Worm (Caenorhabditis elegans) whole organism, young adult: Measurements from ENCODE around the gene B0001.4.

Experiments
- B0261.1 ChIP-seq: sonication (generic microtip); optimal IDR thresholded peaks from 2 replicates; lab custom pipeline; 2016; ENCODE audit warnings: mild to moderate bottlenecking, missing genetic modification characterization, moderate library complexity, missing compliant biosample characterization
- F22D6.2 ChIP-seq: sonication (generic microtip); optimal IDR thresholded peaks from 2 replicates; lab custom pipeline; 2016; ENCODE audit warnings: mild to moderate bottlenecking, missing genetic modification characterization, missing compliant biosample characterization
- F23B12.7 ChIP-seq: sonication (generic microtip); optimal IDR thresholded peaks from 2 replicates; lab custom pipeline; 2017; ENCODE audit warnings: missing genetic modification characterization, mild to moderate bottlenecking, missing compliant biosample characterization, antibody characterized with exemption, moderate library complexity; ENCODE audit not compliant: insufficient read depth
- F37B4.10 ChIP-seq: fragments of 200-800 bp; sonication (Bioruptor generic); IDR thresholded peaks from 2 replicates; pipeline ENCODE4 v1.3.6; 2022; ENCODE audit warnings: missing genetic modification characterization, missing compliant biosample characterization
- F52B5.7 ChIP-seq: sonication (generic microtip); optimal IDR thresholded peaks from 2 replicates; lab custom pipeline; 2016; ENCODE audit warnings: mild to moderate bottlenecking, missing genetic modification characterization, missing compliant biosample characterization
- F55B11.4 ChIP-seq: sonication (generic microtip); optimal IDR thresholded peaks from 2 replicates; lab custom pipeline; 2016; ENCODE audit warnings: missing compliant biosample characterization, missing genetic modification characterization, borderline replicate concordance; ENCODE audit not compliant: insufficient read depth
- F57A8.1 ChIP-seq: fragments of 200-800 bp; sonication (Bioruptor generic); optimal IDR thresholded peaks from 2 replicates; lab custom pipeline; 2018; ENCODE audit warnings: mild to moderate bottlenecking, missing genetic modification characterization, moderate library complexity, missing compliant biosample characterization
- Y67H2A.10 ChIP-seq: fragments of 200-800 bp; sonication (Bioruptor generic); conservative IDR thresholded peaks from 2 replicates; pipeline ENCODE4 v1.3.6; 2022; ENCODE audit warnings: missing genetic modification reagents, missing genetic modification characterization, missing compliant biosample characterization
- Y79H2A.3 ChIP-seq: fragments of 200-800 bp; sonication (Bioruptor generic); conservative IDR thresholded peaks from 2 replicates; pipeline ENCODE4 v1.3.6; 2022; ENCODE audit warnings: missing genetic modification reagents, missing genetic modification characterization, missing compliant biosample characterization
- akir-1 ChIP-seq: fragments of 200-800 bp; sonication (Bioruptor generic); optimal IDR thresholded peaks from 2 replicates; lab custom pipeline; 2018; ENCODE audit warnings: mild to moderate bottlenecking, missing genetic modification characterization, moderate library complexity, missing compliant biosample characterization
- ama-1 ChIP-seq, 3 experiments: fragments of 150-350 bp in 1 of 3; sonication (generic microtip) in 2 of 3; optimal IDR thresholded peaks; 2 replicates each; lab custom pipeline; 2014 to 2018; ENCODE audit warnings: missing biosample characterization in 2 of 3, missing genetic modification characterization in 2 of 3, missing genetic modification reagents in 2 of 3
- athp-1 ChIP-seq: sonication (generic microtip); optimal IDR thresholded peaks from 2 replicates; lab custom pipeline; 2017; ENCODE audit warnings: mild to moderate bottlenecking, missing genetic modification characterization, missing compliant biosample characterization
- attf-3 ChIP-seq: fragments of 200-800 bp; sonication (Bioruptor generic); conservative IDR thresholded peaks from 2 replicates; pipeline ENCODE4 v1.3.6; 2022; ENCODE audit warnings: missing genetic modification reagents, missing genetic modification characterization, missing compliant biosample characterization
- ccch-3 ChIP-seq: fragments of 200-800 bp; sonication (Bioruptor generic); optimal IDR thresholded peaks from 2 replicates; lab custom pipeline; 2018; ENCODE audit warnings: mild to moderate bottlenecking, missing genetic modification characterization, missing compliant biosample characterization
- ceh-40 ChIP-seq: fragments of 200-800 bp; sonication (Bioruptor generic); IDR thresholded peaks from 2 replicates; pipeline ENCODE4 v1.3.6; 2022; ENCODE audit warnings: missing genetic modification characterization, missing compliant biosample characterization
- dox-1 ChIP-seq: fragments of 200-800 bp; sonication (Bioruptor generic); IDR thresholded peaks from 2 replicates; pipeline ENCODE4 v1.3.6; 2022; ENCODE audit warnings: missing genetic modification reagents, missing genetic modification characterization, missing compliant biosample characterization
- efl-1 ChIP-seq: fragments of 150-350 bp; optimal IDR thresholded peaks from 2 replicates; lab custom pipeline; 2014; ENCODE audit warnings: missing biosample characterization, missing genetic modification reagents, missing genetic modification characterization
- egl-18 ChIP-seq: fragments of 200-800 bp; sonication (Bioruptor generic); IDR thresholded peaks from 2 replicates; pipeline ENCODE4 v1.3.6; 2022; ENCODE audit warnings: missing genetic modification reagents, missing genetic modification characterization, missing compliant biosample characterization
- fkh-3 ChIP-seq: sonication (generic microtip); optimal IDR thresholded peaks from 2 replicates; lab custom pipeline; 2016; ENCODE audit warnings: mild to moderate bottlenecking, missing genetic modification characterization, missing compliant biosample characterization
- him-1 ChIP-seq: sonication (generic microtip); optimal IDR thresholded peaks from 2 replicates; lab custom pipeline; 2016; ENCODE audit warnings: missing genotype, missing genetic modification reagents, missing genetic modification characterization, missing compliant biosample characterization
- hrde-1 ChIP-seq: sonication (generic microtip); optimal IDR thresholded peaks from 2 replicates; lab custom pipeline; 2016; ENCODE audit warnings: missing genetic modification characterization, mild to moderate bottlenecking, missing compliant biosample characterization, moderate library complexity, missing genotype, missing genetic modification reagents, borderline replicate concordance
- let-526 ChIP-seq: fragments of 200-800 bp; sonication (Bioruptor generic); IDR thresholded peaks from 2 replicates; pipeline ENCODE4 v1.3.6; 2022; ENCODE audit warnings: missing genetic modification reagents, missing genetic modification characterization, missing compliant biosample characterization
- let-607 ChIP-seq, 2 experiments: fragments of 200-800 bp in 1 of 2; sonication (Bioruptor generic) in 1 of 2; sonication (generic microtip) in 1 of 2; optimal IDR thresholded peaks; 2 replicates each; lab custom pipeline; 2016 to 2018; ENCODE audit warnings: mild to moderate bottlenecking in 2 of 2, missing compliant biosample characterization in 2 of 2, missing genetic modification characterization in 2 of 2, moderate library complexity in 2 of 2, missing genotype in 1 of 2
- lin-26 ChIP-seq: fragments of 200-800 bp; sonication (Bioruptor generic); IDR thresholded peaks from 2 replicates; pipeline ENCODE4 v1.3.6; 2022; ENCODE audit warnings: missing genetic modification reagents, missing genetic modification characterization, missing compliant biosample characterization
- lsl-1 ChIP-seq: fragments of 200-800 bp; sonication (Bioruptor generic); optimal IDR thresholded peaks from 2 replicates; lab custom pipeline; 2018; ENCODE audit warnings: mild to moderate bottlenecking, missing genetic modification characterization, moderate library complexity, missing compliant biosample characterization
- mcd-1 ChIP-seq: fragments of 200-800 bp; sonication (Bioruptor generic); IDR thresholded peaks from 2 replicates; pipeline ENCODE4 v1.3.6; 2022; ENCODE audit warnings: missing genetic modification reagents, missing genetic modification characterization, missing compliant biosample characterization
- nhr-120 ChIP-seq: fragments of 200-800 bp; sonication (Bioruptor generic); IDR thresholded peaks from 2 replicates; pipeline ENCODE4 v1.3.6; 2022; ENCODE audit warnings: missing genetic modification characterization, missing compliant biosample characterization
- rcor-1 ChIP-seq: fragments of 200-800 bp; sonication (Bioruptor generic); IDR thresholded peaks from 2 replicates; pipeline ENCODE4 v1.3.6; 2022; ENCODE audit warnings: missing genetic modification reagents, missing genetic modification characterization, missing compliant biosample characterization
- repo-1 ChIP-seq: sonication (generic microtip); optimal IDR thresholded peaks from 2 replicates; lab custom pipeline; 2017; ENCODE audit warnings: mild to moderate bottlenecking, missing genetic modification characterization, missing compliant biosample characterization
- rpc-1 ChIP-seq, 2 experiments: fragments of 150-350 bp in 1 of 2; sonication (generic microtip) in 1 of 2; optimal IDR thresholded peaks; 2 replicates each; lab custom pipeline; 2014 to 2018; ENCODE audit warnings: missing biosample characterization in 1 of 2, missing genetic modification characterization in 1 of 2, missing genetic modification reagents in 1 of 2, missing genotype in 1 of 2
- sdz-38 ChIP-seq: sonication (generic microtip); optimal IDR thresholded peaks from 2 replicates; lab custom pipeline; 2016; ENCODE audit warnings: missing genotype, missing genetic modification characterization, missing compliant biosample characterization
- snpc-1.1 ChIP-seq: sonication (generic microtip); optimal IDR thresholded peaks from 2 replicates; lab custom pipeline; 2017; ENCODE audit warnings: missing genetic modification characterization, mild to moderate bottlenecking, missing compliant biosample characterization, antibody characterized with exemption, moderate library complexity, missing genotype, missing genetic modification reagents; ENCODE audit not compliant: insufficient read depth
- snpc-1.3 ChIP-seq: sonication (generic microtip); optimal IDR thresholded peaks from 2 replicates; lab custom pipeline; 2017; ENCODE audit warnings: missing genetic modification characterization, mild to moderate bottlenecking, missing compliant biosample characterization, antibody characterized with exemption, moderate library complexity, missing genotype, missing genetic modification reagents; ENCODE audit not compliant: insufficient read depth
- snpc-4 ChIP-seq, 5 experiments: fragments of 150-350 bp in 1 of 5; sonication (generic microtip) in 4 of 5; optimal IDR thresholded peaks; 2 replicates each; lab custom pipeline; 2014 to 2018; ENCODE audit warnings: missing genetic modification characterization in 5 of 5, missing biosample characterization in 3 of 5, antibody characterized with exemption in 2 of 5, mild to moderate bottlenecking in 2 of 5, missing compliant biosample characterization in 2 of 5, missing genotype in 2 of 5, moderate library complexity in 2 of 5, missing genetic modification reagents in 1 of 5
- tlf-1 ChIP-seq: fragments of 200-800 bp; sonication (Bioruptor generic); optimal IDR thresholded peaks from 2 replicates; lab custom pipeline; 2018; ENCODE audit warnings: mild to moderate bottlenecking, missing genetic modification characterization, missing compliant biosample characterization
- unc-62 ChIP-seq: fragments of 150-350 bp; optimal IDR thresholded peaks from 2 replicates; lab custom pipeline; 2014; ENCODE audit warnings: missing biosample characterization, missing genetic modification reagents, missing genetic modification characterization
- zim-3 ChIP-seq: sonication (generic microtip); optimal IDR thresholded peaks from 2 replicates; lab custom pipeline; 2017; ENCODE audit warnings: mild to moderate bottlenecking, missing genetic modification characterization, moderate library complexity, missing compliant biosample characterization
- ztf-28 ChIP-seq: fragments of 200-800 bp; sonication (Bioruptor generic); IDR thresholded peaks from 2 replicates; pipeline ENCODE4 v1.3.6; 2022; ENCODE audit warnings: missing genetic modification reagents, missing genetic modification characterization, missing compliant biosample characterization

Gene B0001.4

DNA sequence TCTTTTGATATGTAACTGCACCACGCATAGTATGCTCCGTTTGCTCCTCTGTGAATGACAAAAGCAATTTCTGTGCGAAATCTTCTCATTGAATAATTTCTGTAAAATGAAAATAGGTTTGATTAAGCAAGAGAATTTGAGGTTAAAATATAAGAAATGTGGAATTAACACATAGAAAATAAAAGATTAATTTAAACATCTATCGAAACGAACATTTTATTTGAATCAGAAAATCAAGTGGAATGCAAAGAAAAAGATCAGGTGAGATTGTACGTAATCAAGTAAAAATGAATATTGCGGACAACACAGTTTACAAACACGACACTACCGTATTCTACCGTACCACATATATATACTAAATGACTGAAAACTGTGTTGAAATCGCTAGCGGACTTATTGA, 3.0 kb upstream of the B0001.4 start, which contains the start of gene B0001.8:
Gene B0001.8 (minus strand): TSS at position 101 of the 400 bp plus-strand sequence.
- TF ChIP-seq dox-1 (GFP tag; lab: Robert Waterston, UW) (no peak), Y79H2A.3 (GFP tag; lab: Robert Waterston, UW) (0 out of 2 replicates have a peak, but pooled peaks have one; percentile 41)

DNA sequence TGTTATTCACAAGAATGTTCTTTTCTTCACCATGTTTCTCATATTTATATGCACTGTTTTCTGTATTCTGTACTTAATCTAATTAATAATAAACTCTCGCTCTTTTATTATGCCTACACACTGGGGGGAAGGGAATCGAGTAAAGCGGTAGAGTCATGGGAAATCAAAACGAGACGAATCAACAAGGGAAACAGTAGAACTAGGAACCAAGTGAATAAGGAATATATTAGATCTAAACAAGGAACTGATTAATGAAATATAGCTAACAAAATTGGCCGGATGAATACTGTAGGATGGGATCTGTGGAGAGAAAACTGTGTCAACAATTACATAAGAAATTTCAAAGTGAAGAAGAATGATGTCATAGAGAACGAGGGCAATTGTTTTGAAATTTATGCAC, 3.0 kb downstream of the B0001.4 start:
- TF ChIP-seq ceh-40 (GFP tag; lab: Robert Waterston, UW) (no peak), mcd-1 (GFP tag; lab: Robert Waterston, UW) (no peak), zim-3 (no peak), ama-1 (optimal IDR thresholded peaks at IDR 0.05; lab: Kevin White, UChicago) (no peak), ama-1 (GFP tag; optimal IDR thresholded peaks at IDR 0.05; lab: Kevin White, UChicago) (no peak), hrde-1 (tag; lab: Kevin White, UChicago) (peak; percentile 23), egl-18 (no peak), lsl-1 (GFP tag; lab: Kevin White, UChicago) (peak; percentile 1), nhr-120 (no peak), him-1 (tag; lab: Kevin White, UChicago) (peak; percentile 99), ccch-3 (GFP tag; lab: Kevin White, UChicago) (no peak)

DNA sequence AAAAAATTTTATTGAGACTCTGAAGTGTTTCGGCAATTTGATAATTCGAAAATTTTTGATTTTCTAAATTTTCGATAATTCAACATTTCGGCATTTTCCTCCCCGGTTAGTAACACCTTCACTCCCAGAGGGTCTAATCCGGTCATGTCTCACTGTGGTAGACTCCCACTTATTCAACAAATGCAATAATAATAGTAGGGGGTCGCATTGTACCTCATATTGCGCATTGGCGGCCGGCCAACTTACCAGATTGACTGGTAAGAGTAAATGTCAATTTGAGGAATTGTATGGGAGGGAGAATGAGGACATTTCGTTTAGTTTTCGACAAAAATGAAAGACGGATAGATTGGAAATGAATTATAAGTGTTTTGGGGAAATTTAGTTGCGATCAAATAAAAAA, 4.2 kb downstream of the B0001.4 start:
- TF ChIP-seq repo-1 (tag; lab: Kevin White, UChicago) (no peak), athp-1 (tag; lab: Kevin White, UChicago) (no peak), sdz-38 (no peak), tlf-1 (GFP tag; lab: Kevin White, UChicago) (no peak)

DNA sequence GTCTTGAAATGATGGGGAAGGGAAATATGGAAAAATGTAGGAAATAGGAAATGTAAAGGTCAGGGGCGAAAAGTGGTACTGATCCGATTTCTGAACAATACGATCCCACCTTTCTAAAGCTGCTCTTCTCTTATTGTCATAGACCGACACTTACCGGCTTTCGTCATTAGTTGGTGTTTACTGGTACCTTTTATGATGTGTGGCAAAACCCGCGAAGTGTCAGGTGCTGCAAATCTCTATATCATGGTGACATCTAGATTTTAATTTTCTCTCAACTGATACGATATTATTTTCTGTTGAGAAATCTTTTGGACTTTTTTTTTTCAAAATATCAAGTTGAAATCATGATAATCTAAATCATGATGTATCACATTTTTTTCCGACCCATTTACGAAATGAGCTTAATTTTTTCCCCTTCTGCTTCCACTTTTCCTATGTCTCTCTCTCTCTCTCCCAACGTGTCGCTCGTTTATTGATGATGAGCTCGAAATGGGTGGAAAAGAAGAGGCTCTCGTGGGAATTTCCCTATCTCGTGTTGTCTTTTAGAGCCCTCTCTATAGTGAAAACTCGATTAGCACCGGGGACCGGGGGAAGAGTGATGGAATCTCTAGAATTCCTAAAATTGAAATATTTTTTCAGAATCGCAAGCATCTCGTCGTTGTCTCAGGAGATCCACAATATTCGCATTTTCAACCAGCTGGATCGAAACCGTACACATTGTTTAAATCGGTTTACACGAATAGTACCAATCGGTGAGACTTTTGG, 6.5 kb downstream of the B0001.4 start:
- TF ChIP-seq snpc-1.1 (tag; lab: Kevin White, UChicago) (peak; percentile 45), ztf-28 (GFP tag; lab: Robert Waterston, UW) (no peak), rpc-1 (optimal IDR thresholded peaks at IDR 0.05; lab: Kevin White, UChicago) (no peak), rpc-1 (tag; optimal IDR thresholded peaks at IDR 0.05; lab: Kevin White, UChicago) (no peak), snpc-4 (GFP tag; optimal IDR thresholded peaks at IDR 0.05; lab: Kevin White, UChicago) (peak; percentile 19), snpc-4 (tag; optimal IDR thresholded peaks at IDR 0.05; lab: Kevin White, UChicago) (peak in 2 of 4 experiments; percentile 44 to 69), unc-62 (GFP tag; lab: Kevin White, UChicago) (no peak), rcor-1 (GFP tag; lab: Robert Waterston, UW) (no peak), lin-26 (GFP tag; lab: Robert Waterston, UW) (no peak)

DNA sequence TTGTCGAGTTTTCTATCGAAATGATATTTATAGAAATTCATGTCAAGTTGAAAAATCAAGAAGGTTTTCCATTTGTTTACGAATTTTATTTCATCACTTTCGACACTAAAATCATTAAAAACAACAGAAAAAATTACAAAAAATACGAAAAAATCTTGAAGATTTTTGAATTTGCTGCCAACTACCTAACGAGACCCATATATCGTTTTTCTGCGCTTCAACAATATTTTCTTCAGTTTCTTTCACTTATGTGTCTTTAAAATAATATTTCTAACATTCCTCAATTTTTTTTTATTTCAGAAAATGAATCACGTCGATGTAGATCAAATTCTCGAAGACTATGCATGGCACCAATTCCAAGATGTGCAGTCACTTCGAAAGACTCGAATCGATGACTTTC, 8.8 kb downstream of the B0001.4 start, which contains the start of gene lin-24:
Gene lin-24 (plus strand): TSS at position 301 of the 400 bp plus-strand sequence.
- TF ChIP-seq attf-3 (GFP tag; lab: Robert Waterston, UW) (no peak), athp-1 (tag; lab: Kevin White, UChicago) (no peak), tlf-1 (GFP tag; lab: Kevin White, UChicago) (no peak), let-607 (tag; optimal IDR thresholded peaks at IDR 0.05; lab: Kevin White, UChicago) (no peak), F37B4.10 (GFP tag; lab: Robert Waterston, UW) (no peak), ama-1 (optimal IDR thresholded peaks at IDR 0.05; lab: Kevin White, UChicago) (no peak), ama-1 (GFP tag; optimal IDR thresholded peaks at IDR 0.05; lab: Kevin White, UChicago) (no peak), F23B12.7 (no peak), F22D6.2 (tag; lab: Kevin White, UChicago) (no peak), efl-1 (GFP tag; lab: Kevin White, UChicago) (no peak), fkh-3 (tag; lab: Kevin White, UChicago) (no peak), Y67H2A.10 (GFP tag; lab: Robert Waterston, UW) (no peak), snpc-1.3 (no peak), let-526 (GFP tag; lab: Robert Waterston, UW) (no peak), akir-1 (no peak), F52B5.7 (no peak), B0261.1 (tag; lab: Kevin White, UChicago) (no peak), F55B11.4 (tag; lab: Kevin White, UChicago) (no peak), F57A8.1 (no peak)
- TF ChIP-seq, all 124 proteins: peak for 0
